Fruit fly (Drosophila melanogaster): ENCODE measurements around the gene Vps15.

Gene Vps15

dm6 chr3R:9237268-9238091 is 8.2 kb downstream of the Vps15 start, which contains the start of gene pum (continued):
- TF ChIP-seq peb (GFP tag; IDR thresholded peaks at IDR 0.05) (no peak), CG1024 (GFP tag; IDR thresholded peaks at IDR 0.05) (no peak), Mrtf (GFP tag; IDR thresholded peaks at IDR 0.05) (no peak), CG17328 (GFP tag; IDR thresholded peaks at IDR 0.05) (peak; percentile 27; the same call in 1 of the 2 replicates), wek (GFP tag; optimal IDR thresholded peaks at IDR 0.05) (no peak), nom (GFP tag; optimal IDR thresholded peaks at IDR 0.05) (peak; percentile 85), dmrt99B (tag; optimal IDR thresholded peaks at IDR 0.05) (peak; percentile 43), tx (GFP tag; optimal IDR thresholded peaks at IDR 0.05) (no peak), bsh (GFP tag; optimal IDR thresholded peaks at IDR 0.05) (peak; percentile 50 to 83), sisA (GFP tag; IDR thresholded peaks at IDR 0.05) (peak; percentile 39; the same call in 1 of the 2 replicates), CG2889 (GFP tag; IDR thresholded peaks at IDR 0.05) (no peak), vfl (GFP tag; optimal IDR thresholded peaks at IDR 0.05) (no peak), ro (GFP tag; IDR thresholded peaks at IDR 0.05) (no peak), Ets97D (GFP tag; optimal IDR thresholded peaks at IDR 0.05) (no peak), CG6854 (GFP tag; optimal IDR thresholded peaks at IDR 0.05) (no peak), Bdp1 (GFP tag; optimal IDR thresholded peaks at IDR 0.05) (no peak), Ravus (GFP tag; IDR thresholded peaks at IDR 0.05) (no peak), CG10431 (GFP tag; optimal IDR thresholded peaks at IDR 0.05) (no peak), CG16813 (GFP tag; IDR thresholded peaks at IDR 0.05; ENCODE audit: partially characterized antibody) (no peak), pb (GFP tag; optimal IDR thresholded peaks at IDR 0.05) (no peak), CG15011 (GFP tag; optimal IDR thresholded peaks at IDR 0.05) (peak; percentile 8), hbn (GFP tag; IDR thresholded peaks at IDR 0.05; ENCODE audit: partially characterized antibody) (peak; percentile 1; the same call in 1 of the 2 replicates), HLHmδ (GFP tag; optimal IDR thresholded peaks at IDR 0.05) (no peak), HLH3B (GFP tag; IDR thresholded peaks at IDR 0.05) (peak; percentile 30; the same call in 1 of the 2 replicates), ttk (GFP tag; IDR thresholded peaks at IDR 0.05) (no peak), Optix (GFP tag; IDR thresholded peaks at IDR 0.05) (no peak), CG9932 (GFP tag; IDR thresholded peaks at IDR 0.05) (peak; percentile 68), CG13775 (GFP tag; optimal IDR thresholded peaks at IDR 0.05) (peak; percentile 18), CG34422 (GFP tag; IDR thresholded peaks at IDR 0.05) (peak; percentile 77; the same call in 1 of the 3 replicates), tio (GFP tag; optimal IDR thresholded peaks at IDR 0.05) (no peak), ab (GFP tag; optimal IDR thresholded peaks at IDR 0.05) (no peak), sens-2 (GFP tag; IDR thresholded peaks at IDR 0.05) (no peak), pho (GFP tag; optimal IDR thresholded peaks at IDR 0.05) (no peak), CG11085 (GFP tag; IDR thresholded peaks at IDR 0.05) (0 out of 2 replicates have a peak, but pooled peaks have one; percentile 6), CG4617 (GFP tag; optimal IDR thresholded peaks at IDR 0.05; ENCODE audit: borderline replicate concordance) (peak; percentile 4), chinmo (GFP tag; IDR thresholded peaks at IDR 0.05; ENCODE audit: partially characterized antibody) (no peak), vvl (GFP tag; IDR thresholded peaks at IDR 0.05) (peak; percentile 55), CG10979 (tag; optimal IDR thresholded peaks at IDR 0.05) (peak; percentile 31), lab (GFP tag; optimal IDR thresholded peaks at IDR 0.05) (no peak), Dp (GFP tag; optimal IDR thresholded peaks at IDR 0.05) (peak; percentile 65), CG15269 (tag; optimal IDR thresholded peaks at IDR 0.05) (peak; percentile 39), toy (GFP tag; IDR thresholded peaks at IDR 0.05) (no peak), CG9817 (tag; optimal IDR thresholded peaks at IDR 0.05) (peak; percentile 20), CG9727 (GFP tag; optimal IDR thresholded peaks at IDR 0.05) (no peak), CG2129 (GFP tag; IDR thresholded peaks at IDR 0.05; ENCODE audit: partially characterized antibody) (no peak), unc-4 (GFP tag; IDR thresholded peaks at IDR 0.05; ENCODE audit: partially characterized antibody) (no peak), br (optimal IDR thresholded peaks at IDR 0.05) (no peak), CG11456 (GFP tag; IDR thresholded peaks at IDR 0.05) (no peak), Nf-YC (tag; optimal IDR thresholded peaks at IDR 0.05) (peak; percentile 59)

Data from whole organism, embryonic.